Fruit fly (Drosophila melanogaster) S2 (cell line): ENCODE measurements around the gene HP5.

Experiments
- CG8478 ChIP-seq: fragments of >200 bp; optimal IDR thresholded peaks from 2 replicates; lab custom pipeline; 2018
- CTCF ChIP-seq, 2 experiments: fragments of >200 bp; optimal IDR thresholded peaks; 2 replicates each; lab custom pipeline; 2018

- no peak for TF ChIP-seq CG8478 (lab: Kevin White, UChicago)
- TF ChIP-seq CTCF (optimal IDR thresholded peaks at IDR 0.05; lab: Kevin White, UChicago): no peak
These were observed 34.6 kb upstream of the HP5 start for dm6 chrX:11419962-11420361.
